Worm (Caenorhabditis elegans) whole organism, L2 larva: ENCODE data around the gene gst-31.

Source experiments
- C34F6.9 ChIP-seq: fragments of 150-350 bp; optimal IDR thresholded peaks from 2 replicates; lab custom pipeline; 2014; ENCODE audit warnings: missing biosample characterization, missing genetic modification characterization
- F13H6.1 ChIP-seq: sonication (generic microtip); optimal IDR thresholded peaks from 2 replicates; lab custom pipeline; 2016; ENCODE audit warnings: missing genetic modification characterization, missing compliant biosample characterization
- R02D3.7 ChIP-seq: fragments of 150-350 bp; optimal IDR thresholded peaks from 2 replicates; lab custom pipeline; 2014; ENCODE audit warnings: missing biosample characterization, missing genetic modification characterization
- Y55F3AM.14 ChIP-seq: fragments of 200-800 bp; sonication (Bioruptor generic); optimal IDR thresholded peaks from 2 replicates; lab custom pipeline; 2018; ENCODE audit warnings: mild to moderate bottlenecking, missing genetic modification characterization, missing compliant biosample characterization
- ZK546.5 ChIP-seq: sonication (generic microtip); optimal IDR thresholded peaks from 2 replicates; lab custom pipeline; 2017; ENCODE audit warnings: missing biosample characterization, missing genetic modification characterization
- alr-1 ChIP-seq: fragments of 150-350 bp; optimal IDR thresholded peaks from 2 replicates; lab custom pipeline; 2014; ENCODE audit warnings: missing biosample characterization, missing genetic modification characterization
- aly-2 ChIP-seq: fragments of 150-350 bp; optimal IDR thresholded peaks from 2 replicates; lab custom pipeline; 2014; ENCODE audit warnings: missing biosample characterization, missing genetic modification characterization
- blmp-1 ChIP-seq: sonication (generic microtip); optimal IDR thresholded peaks from 2 replicates; lab custom pipeline; 2017; ENCODE audit warnings: missing genetic modification characterization, mild to moderate bottlenecking, missing compliant biosample characterization, antibody characterized with exemption, moderate library complexity; ENCODE audit not compliant: insufficient read depth
- ceh-82 ChIP-seq: fragments of 150-350 bp; optimal IDR thresholded peaks from 2 replicates; lab custom pipeline; 2014; ENCODE audit warnings: missing biosample characterization, missing genetic modification characterization
- crh-2 ChIP-seq: sonication (generic microtip); optimal IDR thresholded peaks from 2 replicates; lab custom pipeline; 2017; ENCODE audit warnings: missing biosample characterization, missing genetic modification characterization
- dmd-4 ChIP-seq: sonication (generic microtip); optimal IDR thresholded peaks from 2 replicates; lab custom pipeline; 2017; ENCODE audit warnings: missing biosample characterization, missing genetic modification characterization
- elt-1 ChIP-seq: fragments of 150-350 bp; optimal IDR thresholded peaks from 2 replicates; lab custom pipeline; 2014; ENCODE audit warnings: missing biosample characterization, missing genetic modification characterization
- elt-3 ChIP-seq: sonication (generic microtip); optimal IDR thresholded peaks from 2 replicates; lab custom pipeline; 2017; ENCODE audit warnings: missing biosample characterization, missing genetic modification characterization
- fos-1 ChIP-seq: fragments of 150-350 bp; optimal IDR thresholded peaks from 2 replicates; lab custom pipeline; 2014; ENCODE audit warnings: missing biosample characterization, missing genetic modification characterization
- gmeb-1 ChIP-seq: fragments of 150-350 bp; optimal IDR thresholded peaks from 2 replicates; lab custom pipeline; 2014; ENCODE audit warnings: missing biosample characterization, missing genetic modification characterization
- lin-11 ChIP-seq: fragments of 150-350 bp; sonication (generic microtip); optimal IDR thresholded peaks from 2 replicates; lab custom pipeline; 2014; ENCODE audit warnings: missing biosample characterization, missing genetic modification characterization, inconsistent platforms, mixed read lengths
- lin-13 ChIP-seq: fragments of 150-350 bp; optimal IDR thresholded peaks from 2 replicates; lab custom pipeline; 2014; ENCODE audit warnings: missing biosample characterization, missing genetic modification reagents, missing genetic modification characterization
- lin-39 ChIP-seq: fragments of 150-350 bp; optimal IDR thresholded peaks from 2 replicates; lab custom pipeline; 2014; ENCODE audit warnings: missing biosample characterization, missing genetic modification reagents, missing genetic modification characterization
- lsy-2 ChIP-seq, 2 experiments: fragments of 150-350 bp in 1 of 2; sonication (generic microtip) in 1 of 2; optimal IDR thresholded peaks; 2 replicates each; lab custom pipeline; 2014 to 2017; ENCODE audit warnings: missing biosample characterization in 2 of 2, missing genetic modification characterization in 2 of 2
- mbf-1 ChIP-seq: sonication (generic microtip); optimal IDR thresholded peaks from 2 replicates; lab custom pipeline; 2017; ENCODE audit warnings: missing biosample characterization, missing genetic modification characterization
- nhr-10 ChIP-seq: sonication (generic microtip); optimal IDR thresholded peaks from 2 replicates; lab custom pipeline; 2017; ENCODE audit warnings: missing biosample characterization, missing genetic modification characterization
- nhr-11 ChIP-seq: fragments of 150-350 bp; optimal IDR thresholded peaks from 2 replicates; lab custom pipeline; 2014; ENCODE audit warnings: missing biosample characterization, missing genetic modification characterization
- nhr-12 ChIP-seq: fragments of 150-350 bp; optimal IDR thresholded peaks from 2 replicates; lab custom pipeline; 2014; ENCODE audit warnings: missing biosample characterization, missing genetic modification characterization
- nhr-237 ChIP-seq: fragments of 150-350 bp; optimal IDR thresholded peaks from 2 replicates; lab custom pipeline; 2014; ENCODE audit warnings: missing biosample characterization, missing genetic modification characterization
- nhr-25 ChIP-seq: fragments of 150-350 bp; sonication (generic microtip); optimal IDR thresholded peaks from 3 replicates; lab custom pipeline; 2014; ENCODE audit warnings: missing biosample characterization, missing genetic modification characterization
- nhr-6 ChIP-seq: fragments of 150-350 bp; optimal IDR thresholded peaks from 2 replicates; lab custom pipeline; 2014; ENCODE audit warnings: missing biosample characterization, missing genetic modification characterization
- sem-4 ChIP-seq: fragments of 150-350 bp; optimal IDR thresholded peaks from 2 replicates; lab custom pipeline; 2014; ENCODE audit warnings: missing biosample characterization, missing genetic modification reagents, missing genetic modification characterization
- sma-9 ChIP-seq, 2 experiments: fragments of 150-350 bp in 1 of 2; sonication (generic microtip) in 1 of 2; optimal IDR thresholded peaks; 2 replicates each; lab custom pipeline; 2014 to 2016; ENCODE audit warnings: missing genetic modification characterization in 2 of 2, mild to moderate bottlenecking in 1 of 2, missing biosample characterization in 1 of 2, missing compliant biosample characterization in 1 of 2, missing genetic modification reagents in 1 of 2, moderate library complexity in 1 of 2
- unc-39 ChIP-seq: fragments of 150-350 bp; optimal IDR thresholded peaks from 2 replicates; lab custom pipeline; 2014; ENCODE audit warnings: missing biosample characterization, missing genetic modification characterization
- unc-55 ChIP-seq: fragments of 150-350 bp; sonication (generic microtip); optimal IDR thresholded peaks from 3 replicates; lab custom pipeline; 2014; ENCODE audit warnings: missing biosample characterization, missing genetic modification reagents, missing genetic modification characterization
- unc-62 ChIP-seq: fragments of 150-350 bp; optimal IDR thresholded peaks from 2 replicates; lab custom pipeline; 2014; ENCODE audit warnings: missing biosample characterization, missing genetic modification reagents, missing genetic modification characterization
- zag-1 ChIP-seq: fragments of 150-350 bp; optimal IDR thresholded peaks from 2 replicates; lab custom pipeline; 2014; ENCODE audit warnings: missing biosample characterization, missing genetic modification characterization
- ztf-1 ChIP-seq: fragments of 200-800 bp; sonication (Bioruptor generic); conservative IDR thresholded peaks from 2 replicates; pipeline ENCODE4 v1.3.6; 2022; ENCODE audit warnings: missing genetic modification characterization, missing compliant biosample characterization
- ztf-4 ChIP-seq: fragments of 150-350 bp; optimal IDR thresholded peaks from 2 replicates; lab custom pipeline; 2014; ENCODE audit warnings: missing biosample characterization, missing genetic modification characterization

The gst-31 gene

ce11 chrII:15174915-15175548 is at the start of gene gst-31:
gst-31 (minus strand) TSS chrII:15174965.
- TF ChIP-seq mbf-1 (tag; lab: Kevin White, UChicago) (no peak), C34F6.9 (tag; lab: Kevin White, UChicago) (peak; percentile 9), ZK546.5 (tag; lab: Kevin White, UChicago) (no peak), unc-39 (tag; lab: Kevin White, UChicago) (no peak), unc-55 (GFP tag; lab: Kevin White, UChicago) (peak; percentile 67), ztf-4 (no peak), elt-1 (tag; lab: Kevin White, UChicago) (no peak), nhr-6 (tag; lab: Kevin White, UChicago) (no peak), gmeb-1 (tag; lab: Kevin White, UChicago) (no peak), sem-4 (no peak)

ce11 chrII:15220116-15220515 is 45.4 kb upstream of the gst-31 start:
- TF ChIP-seq blmp-1: no peak
- no peak for TF ChIP-seq crh-2 (tag; lab: Kevin White, UChicago)
- TF ChIP-seq unc-55 (GFP tag; lab: Kevin White, UChicago): no peak
- no peak for TF ChIP-seq gmeb-1 (tag; lab: Kevin White, UChicago)
- no peak for TF ChIP-seq unc-62
- TF ChIP-seq ceh-82 (tag; lab: Kevin White, UChicago): no peak
- no peak for TF ChIP-seq alr-1 (tag; lab: Kevin White, UChicago)
- no peak for TF ChIP-seq dmd-4 (tag; lab: Kevin White, UChicago)
- TF ChIP-seq lsy-2 (tag; optimal IDR thresholded peaks at IDR 0.05; lab: Kevin White, UChicago): no peak
- no peak for TF ChIP-seq nhr-237 (tag; lab: Kevin White, UChicago)
- no peak for TF ChIP-seq ZK546.5 (tag; lab: Kevin White, UChicago)
- TF ChIP-seq elt-1 (tag; lab: Kevin White, UChicago): no peak
- TF ChIP-seq, all 48 proteins: peak for 0

- TF ChIP-seq ZK546.5 (tag; lab: Kevin White, UChicago) (no peak), sma-9 (GFP tag; optimal IDR thresholded peaks at IDR 0.05; lab: Kevin White, UChicago) (no peak), sma-9 (tag; optimal IDR thresholded peaks at IDR 0.05; lab: Kevin White, UChicago) (no peak), nhr-25 (tag; lab: Kevin White, UChicago) (no peak), nhr-10 (no peak), R02D3.7 (tag; lab: Kevin White, UChicago) (no peak), nhr-6 (tag; lab: Kevin White, UChicago) (no peak), fos-1 (tag; lab: Kevin White, UChicago) (no peak), nhr-12 (tag; lab: Kevin White, UChicago) (no peak), ztf-4 (no peak), elt-3 (tag; lab: Kevin White, UChicago) (no peak), gmeb-1 (tag; lab: Kevin White, UChicago) (no peak), ceh-82 (tag; lab: Kevin White, UChicago) (no peak), unc-62 (no peak), nhr-11 (tag; lab: Kevin White, UChicago) (no peak), aly-2 (tag; lab: Kevin White, UChicago) (no peak), Y55F3AM.14 (no peak), ztf-1 (GFP tag; lab: Robert Waterston, UW) (no peak), lin-13 (GFP tag; lab: Kevin White, UChicago) (no peak), lin-11 (tag; lab: Kevin White, UChicago) (no peak), lin-39 (no peak)
These were observed 44.3 kb upstream of the gst-31 start for ce11 chrII:15219033-15219432.

- TF ChIP-seq C34F6.9 (tag; lab: Kevin White, UChicago): no peak
- TF ChIP-seq ceh-82 (tag; lab: Kevin White, UChicago): no peak
- TF ChIP-seq gmeb-1 (tag; lab: Kevin White, UChicago): no peak
- no peak for TF ChIP-seq zag-1 (tag; lab: Kevin White, UChicago)
- no peak for TF ChIP-seq unc-39 (tag; lab: Kevin White, UChicago)
These were observed 43.8 kb upstream of the gst-31 start for ce11 chrII:15218609-15219008.

ce11 chrII:15217949-15218348 is 43.2 kb upstream of the gst-31 start:
- peak; percentile 11 for TF ChIP-seq blmp-1
- TF ChIP-seq F13H6.1: no peak
